Worm (Caenorhabditis elegans) whole organism, midembryonic: ENCODE data around the gene rgef-1.

Source experiments
- flt-1 ChIP-seq: fragments of 200-800 bp; sonication (Bioruptor generic); IDR thresholded peaks from 2 replicates; pipeline ENCODE4 v1.3.6; 2022; ENCODE audit warnings: missing genetic modification characterization, missing compliant biosample characterization
- klf-2 ChIP-seq: fragments of 200-800 bp; sonication (Bioruptor generic); conservative IDR thresholded peaks from 2 replicates; pipeline ENCODE4 v1.3.6; 2022; ENCODE audit warnings: missing genetic modification reagents, missing genetic modification characterization, missing compliant biosample characterization
- ref-1 ChIP-seq: fragments of 200-800 bp; sonication (Bioruptor generic); conservative IDR thresholded peaks from 2 replicates; pipeline ENCODE4 v1.3.6; 2022; ENCODE audit warnings: missing genetic modification reagents, missing genetic modification characterization, missing compliant biosample characterization
- ztf-23 ChIP-seq: fragments of 200-800 bp; sonication (Bioruptor generic); IDR thresholded peaks from 2 replicates; pipeline ENCODE4 v1.3.6; 2022; ENCODE audit warnings: missing genetic modification reagents, missing genetic modification characterization, missing compliant biosample characterization

DNA sequence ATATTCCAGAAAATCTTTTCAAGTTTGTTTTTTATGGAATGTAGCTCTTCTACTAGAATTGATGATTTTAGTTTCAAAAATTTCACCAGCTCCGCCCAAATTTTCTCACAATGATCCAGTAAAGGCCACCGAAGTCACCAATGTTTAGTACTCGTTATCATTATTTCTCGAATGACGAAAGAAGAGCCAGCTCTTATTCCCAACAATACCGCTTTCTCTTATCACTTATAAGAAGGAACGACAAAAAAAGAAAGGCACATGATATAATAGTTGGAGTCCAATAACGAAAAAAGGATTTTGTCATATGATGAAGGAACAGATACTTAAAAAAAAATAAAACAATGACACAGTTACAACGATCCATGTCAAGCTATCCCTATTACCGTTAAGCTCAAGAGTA lies 9.6 kb upstream of the rgef-1 start:
- TF ChIP-seq klf-2 (no peak), ref-1 (no peak), flt-1 (GFP tag; lab: Robert Waterston, UW) (no peak), ztf-23 (no peak)
